Worm (Caenorhabditis elegans) whole organism, L4 larva: ENCODE results near the gene pcca-1.

Experiments used
- D1046.2 ChIP-seq: fragments of 200-800 bp; sonication (Bioruptor generic); IDR thresholded peaks from 2 replicates; pipeline ENCODE4 v1.3.6; 2022; ENCODE audit warnings: missing genetic modification characterization, missing compliant biosample characterization
- F37D6.2 ChIP-seq: sonication (generic microtip); optimal IDR thresholded peaks from 2 replicates; lab custom pipeline; 2016; ENCODE audit warnings: mild to moderate bottlenecking, missing genetic modification characterization, missing compliant biosample characterization
- F49E8.2 ChIP-seq: sonication (generic microtip); optimal IDR thresholded peaks from 2 replicates; lab custom pipeline; 2016; ENCODE audit warnings: missing compliant biosample characterization, mild to moderate bottlenecking, missing genetic modification characterization, borderline replicate concordance
- Y48G9A.11 ChIP-seq: fragments of 200-800 bp; sonication (Bioruptor generic); IDR thresholded peaks from 2 replicates; pipeline ENCODE4 v1.3.6; 2022; ENCODE audit warnings: missing genetic modification reagents, missing genetic modification characterization, missing compliant biosample characterization
- Y5F2A.4 ChIP-seq: fragments of 200-800 bp; sonication (Bioruptor generic); optimal IDR thresholded peaks from 2 replicates; lab custom pipeline; 2018; ENCODE audit warnings: mild to moderate bottlenecking, missing genetic modification characterization, missing compliant biosample characterization
- aly-2 ChIP-seq: sonication (generic microtip); optimal IDR thresholded peaks from 2 replicates; lab custom pipeline; 2018; ENCODE audit warnings: missing biosample characterization, missing genetic modification characterization
- ceh-20 ChIP-seq: fragments of 200-800 bp; sonication (Bioruptor generic); IDR thresholded peaks from 2 replicates; pipeline ENCODE4 v1.3.6; 2022; ENCODE audit warnings: missing genetic modification reagents, missing genetic modification characterization, missing compliant biosample characterization
- ceh-28 ChIP-seq: fragments of 150-350 bp; optimal IDR thresholded peaks from 2 replicates; lab custom pipeline; 2014; ENCODE audit warnings: missing biosample characterization, missing genetic modification reagents, missing genetic modification characterization
- ceh-44 ChIP-seq: fragments of 200-800 bp; sonication (Bioruptor generic); IDR thresholded peaks from 2 replicates; pipeline ENCODE4 v1.3.6; 2022; ENCODE audit warnings: missing genetic modification reagents, missing genetic modification characterization, missing compliant biosample characterization
- ctbp-1 ChIP-seq: fragments of 200-800 bp; sonication (Bioruptor generic); IDR thresholded peaks from 2 replicates; pipeline ENCODE4 v1.3.6; 2022; ENCODE audit warnings: missing genetic modification reagents, missing genetic modification characterization, missing compliant biosample characterization
- daf-16 ChIP-seq, 3 experiments: sonication (generic microtip); optimal IDR thresholded peaks; 2 replicates each; lab custom pipeline; 2016 to 2017; ENCODE audit warnings: missing genetic modification characterization in 3 of 3, missing genetic modification reagents in 3 of 3, mild to moderate bottlenecking in 2 of 3, missing compliant biosample characterization in 2 of 3, missing biosample characterization in 1 of 3, moderate library complexity in 1 of 3
- dmd-8 ChIP-seq: fragments of 200-800 bp; sonication (Bioruptor generic); IDR thresholded peaks from 2 replicates; pipeline ENCODE4 v1.3.6; 2022; ENCODE audit warnings: missing genetic modification characterization, missing compliant biosample characterization
- fkh-10 ChIP-seq: fragments of 150-350 bp; optimal IDR thresholded peaks from 2 replicates; lab custom pipeline; 2014; ENCODE audit warnings: missing biosample characterization, missing genetic modification reagents, missing genetic modification characterization
- hlh-11 ChIP-seq: fragments of 200-800 bp; sonication (Bioruptor generic); optimal IDR thresholded peaks from 2 replicates; lab custom pipeline; 2018; ENCODE audit warnings: mild to moderate bottlenecking, missing genetic modification characterization, missing compliant biosample characterization
- hlh-30 ChIP-seq: sonication (generic microtip); optimal IDR thresholded peaks from 2 replicates; lab custom pipeline; 2017; ENCODE audit warnings: antibody characterized with exemption, mild to moderate bottlenecking, missing genetic modification characterization, missing compliant biosample characterization; ENCODE audit not compliant: insufficient read depth
- hmg-1.1 ChIP-seq: fragments of 200-800 bp; sonication (Bioruptor generic); IDR thresholded peaks from 2 replicates; pipeline ENCODE4 v1.3.6; 2022; ENCODE audit warnings: missing genetic modification reagents, missing genetic modification characterization, missing compliant biosample characterization
- jun-1 ChIP-seq: fragments of 150-350 bp; optimal IDR thresholded peaks from 2 replicates; lab custom pipeline; 2014; ENCODE audit warnings: missing biosample characterization, missing genetic modification reagents, missing genetic modification characterization
- lim-7 ChIP-seq: fragments of 200-800 bp; sonication (Bioruptor generic); IDR thresholded peaks from 2 replicates; pipeline ENCODE4 v1.3.6; 2022; ENCODE audit warnings: missing genetic modification characterization, missing compliant biosample characterization
- lin-1 ChIP-seq: fragments of 200-800 bp; sonication (Bioruptor generic); IDR thresholded peaks from 2 replicates; pipeline ENCODE4 v1.3.6; 2022; ENCODE audit warnings: missing genetic modification reagents, missing genetic modification characterization, missing compliant biosample characterization
- lin-13 ChIP-seq: fragments of 150-350 bp; optimal IDR thresholded peaks from 2 replicates; lab custom pipeline; 2014; ENCODE audit warnings: missing biosample characterization, missing genetic modification reagents, missing genetic modification characterization
- lin-15B ChIP-seq: fragments of 150-350 bp; sonication (generic microtip); optimal IDR thresholded peaks from 3 replicates; lab custom pipeline; 2014; ENCODE audit warnings: missing biosample characterization, missing genetic modification characterization
- lin-29 ChIP-seq: fragments of 200-800 bp; sonication (Bioruptor generic); IDR thresholded peaks from 2 replicates; pipeline ENCODE4 v1.3.6; 2022; ENCODE audit warnings: missing genetic modification reagents, missing genetic modification characterization, missing compliant biosample characterization
- lin-39 ChIP-seq: fragments of 150-350 bp; optimal IDR thresholded peaks from 2 replicates; lab custom pipeline; 2014; ENCODE audit warnings: missing biosample characterization, missing genetic modification reagents, missing genetic modification characterization
- lsy-2 ChIP-seq, 2 experiments: fragments of 150-350 bp in 1 of 2; sonication (generic microtip) in 1 of 2; optimal IDR thresholded peaks; 2 replicates each; lab custom pipeline; 2014 to 2017; ENCODE audit warnings: missing biosample characterization in 2 of 2, missing genetic modification characterization in 2 of 2
- mdl-1 ChIP-seq, 2 experiments: fragments of 150-350 bp in 1 of 2; sonication (generic microtip) in 1 of 2; optimal IDR thresholded peaks; 2 replicates each; lab custom pipeline; 2014 to 2017; ENCODE audit warnings: missing biosample characterization in 2 of 2, missing genetic modification characterization in 2 of 2
- mep-1 ChIP-seq: fragments of 150-350 bp; sonication (generic microtip); optimal IDR thresholded peaks from 3 replicates; lab custom pipeline; 2014; ENCODE audit warnings: missing biosample characterization, missing genetic modification characterization
- mes-2 ChIP-seq: sonication (generic microtip); optimal IDR thresholded peaks from 2 replicates; lab custom pipeline; 2016; ENCODE audit warnings: missing genotype, mild to moderate bottlenecking, missing genetic modification characterization, missing compliant biosample characterization; ENCODE audit not compliant: poor library complexity, severe bottlenecking
- nhr-41 ChIP-seq: fragments of 200-800 bp; sonication (Bioruptor generic); IDR thresholded peaks from 2 replicates; pipeline ENCODE4 v1.3.6; 2022; ENCODE audit warnings: missing genetic modification reagents, missing genetic modification characterization, missing compliant biosample characterization
- nhr-6 ChIP-seq: fragments of 150-350 bp; optimal IDR thresholded peaks from 2 replicates; lab custom pipeline; 2014; ENCODE audit warnings: missing biosample characterization, missing genetic modification characterization
- pha-4 ChIP-seq, 2 experiments: fragments of 150-350 bp in 1 of 2; fragments of 200-800 bp in 1 of 2; sonication (Bioruptor generic) in 1 of 2; IDR thresholded peaks in 1 of 2; optimal IDR thresholded peaks in 1 of 2; 2 replicates each; pipeline versions ENCODE4 v1.3.6 to Lab custom; 2014 to 2022; ENCODE audit warnings: missing genetic modification characterization in 2 of 2, missing genetic modification reagents in 2 of 2, missing biosample characterization in 1 of 2, missing compliant biosample characterization in 1 of 2
- rbr-2 ChIP-seq: sonication (generic microtip); optimal IDR thresholded peaks from 2 replicates; lab custom pipeline; 2016; ENCODE audit warnings: missing genotype, missing genetic modification characterization, missing compliant biosample characterization
- sdz-12 ChIP-seq: fragments of 200-800 bp; sonication (Bioruptor generic); optimal IDR thresholded peaks from 2 replicates; lab custom pipeline; 2018; ENCODE audit warnings: mild to moderate bottlenecking, missing genetic modification characterization, missing compliant biosample characterization
- skn-1 ChIP-seq: fragments of 150-350 bp; optimal IDR thresholded peaks from 2 replicates; lab custom pipeline; 2014; ENCODE audit warnings: missing biosample characterization, missing genetic modification characterization
- snpc-4 ChIP-seq: fragments of 150-350 bp; optimal IDR thresholded peaks from 2 replicates; lab custom pipeline; 2014; ENCODE audit warnings: missing biosample characterization, missing genetic modification characterization
- spr-3 ChIP-seq: fragments of 200-800 bp; sonication (Bioruptor generic); optimal IDR thresholded peaks from 2 replicates; lab custom pipeline; 2018; ENCODE audit warnings: mild to moderate bottlenecking, missing genetic modification characterization, missing compliant biosample characterization
- unc-62 ChIP-seq, 3 experiments: fragments of 150-350 bp in 1 of 3; sonication (generic microtip); optimal IDR thresholded peaks in 2 of 3; peaks in 1 of 3; 1 replicate in 1 of 3; 2 replicates in 2 of 3; lab custom pipeline; 2014 to 2017; ENCODE audit warnings: missing biosample characterization in 3 of 3, missing genetic modification characterization in 3 of 3, missing genetic modification reagents in 3 of 3, missing genotype in 1 of 3
- zag-1 ChIP-seq: fragments of 150-350 bp; optimal IDR thresholded peaks from 2 replicates; lab custom pipeline; 2014; ENCODE audit warnings: missing biosample characterization, missing genetic modification characterization
- zip-11 ChIP-seq: fragments of 200-800 bp; sonication (Bioruptor generic); IDR thresholded peaks from 2 replicates; pipeline ENCODE4 v1.3.6; 2022; ENCODE audit warnings: missing genetic modification characterization, missing compliant biosample characterization
- zip-2 ChIP-seq: fragments of 150-350 bp; optimal IDR thresholded peaks from 2 replicates; lab custom pipeline; 2014; ENCODE audit warnings: missing biosample characterization, missing genetic modification characterization
- ztf-7 ChIP-seq: fragments of 150-350 bp; optimal IDR thresholded peaks from 2 replicates; lab custom pipeline; 2014; ENCODE audit warnings: missing biosample characterization, missing genetic modification characterization

Gene pcca-1

DNA sequence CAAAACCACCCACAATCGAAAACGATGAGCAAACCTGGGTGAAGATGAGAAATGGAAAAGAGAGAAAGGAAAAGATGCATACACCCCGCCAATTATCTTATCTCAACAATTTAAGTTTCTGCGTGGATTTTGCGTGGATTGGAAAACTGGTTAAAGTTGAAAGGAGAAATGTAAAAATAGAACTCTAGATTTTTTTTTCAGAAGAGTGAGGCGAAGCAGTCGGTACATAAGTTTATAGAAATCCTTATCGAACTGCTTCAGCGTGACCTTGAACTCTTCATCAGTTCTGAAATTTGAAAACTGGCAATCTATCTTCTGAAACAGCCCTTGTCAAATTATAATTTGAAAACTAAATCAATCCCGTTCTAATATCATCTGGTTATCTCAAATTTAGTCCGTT lies 28.3 kb upstream of the pcca-1 start, which contains the start of gene clik-2:
Gene clik-2, minus strand, starts transcription at position 101 of the 400 bp plus-strand sequence.
- TF ChIP-seq dmd-8 (GFP tag; lab: Robert Waterston, UW) (no peak), zip-2 (tag; lab: Kevin White, UChicago) (no peak), lin-29 (GFP tag; lab: Robert Waterston, UW) (no peak), nhr-6 (tag; lab: Kevin White, UChicago) (no peak), daf-16 (GFP tag; optimal IDR thresholded peaks at IDR 0.05; lab: Kevin White, UChicago) (no peak), daf-16 (tag; optimal IDR thresholded peaks at IDR 0.05; lab: Kevin White, UChicago) (no peak), jun-1 (tag; lab: Kevin White, UChicago) (no peak), rbr-2 (tag; lab: Kevin White, UChicago) (no peak), ztf-7 (tag; lab: Kevin White, UChicago) (no peak), pha-4 (GFP tag; IDR thresholded peaks at IDR 0.05; lab: Robert Waterston, UW) (no peak), pha-4 (tag; optimal IDR thresholded peaks at IDR 0.05; lab: Kevin White, UChicago) (no peak)

DNA sequence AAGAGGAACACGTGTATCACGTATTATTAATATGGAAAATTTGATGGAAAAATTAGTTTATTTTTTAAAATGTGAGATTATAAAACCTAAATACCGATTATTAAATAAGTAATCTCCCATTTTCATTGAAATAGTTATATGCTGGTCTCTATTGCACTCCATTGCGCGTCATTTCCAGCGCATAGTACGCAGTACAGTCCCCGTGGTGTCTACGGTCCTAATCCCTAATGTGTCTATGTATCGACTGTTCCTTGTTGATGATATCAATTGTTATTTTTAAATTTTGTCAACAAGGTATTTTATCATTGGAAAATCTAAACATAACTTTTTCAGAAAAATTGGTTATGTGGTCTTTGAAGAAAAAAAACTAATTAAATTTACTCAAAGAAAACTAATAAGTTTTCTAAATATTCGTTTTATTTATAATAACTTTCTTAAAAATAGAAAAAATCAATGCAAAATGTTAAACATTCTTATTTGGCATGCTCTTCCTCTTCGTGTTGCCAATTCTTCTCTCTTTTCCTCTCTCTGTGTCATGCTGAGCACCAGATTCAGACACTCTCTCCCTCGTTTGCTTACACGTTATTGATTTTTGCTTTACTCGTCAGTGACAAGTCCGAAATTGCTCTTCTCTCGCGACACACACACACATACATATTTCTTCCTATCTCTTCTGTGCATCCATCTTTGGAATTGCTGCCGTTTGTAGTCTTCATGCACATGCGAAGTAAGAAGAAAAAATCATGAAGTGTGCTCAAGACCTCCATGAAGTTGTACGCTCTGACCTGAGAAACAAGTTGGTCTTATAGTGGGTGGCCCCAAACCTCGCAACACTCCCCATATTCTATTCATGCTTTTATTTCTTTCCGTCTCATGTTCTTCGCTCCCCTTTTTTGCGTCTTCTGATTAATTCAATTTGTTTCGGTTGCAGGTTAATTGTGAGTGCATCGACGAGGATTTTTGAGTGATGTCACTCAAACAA lies 21.5 kb upstream of the pcca-1 start, which contains the start of gene unc-18:
Gene unc-18, plus strand, starts transcription at position 932 of the 982 bp plus-strand sequence.
- TF ChIP-seq ceh-28 (tag; lab: Kevin White, UChicago) (peak; percentile 76), ctbp-1 (GFP tag; lab: Robert Waterston, UW) (0 out of 2 replicates have a peak, but pooled peaks have one; percentile 42), nhr-41 (no peak), mep-1 (tag; lab: Kevin White, UChicago) (peak; percentile 58), hlh-11 (tag; lab: Kevin White, UChicago) (peak; percentile 3), hlh-30 (tag; lab: Kevin White, UChicago) (peak; percentile 65), unc-62 (GFP tag; optimal IDR thresholded peaks at IDR 0.05 in 1 of 2; lab: Kevin White, UChicago) (peak in 1 of 2 experiments; percentile 99), unc-62 (tag; optimal IDR thresholded peaks at IDR 0.05; lab: Kevin White, UChicago) (no peak), lsy-2 (tag; optimal IDR thresholded peaks at IDR 0.05; lab: Kevin White, UChicago) (peak in 1 of 2 experiments; percentile 34), F37D6.2 (tag; lab: Kevin White, UChicago) (peak; percentile 54), zip-11 (no peak), daf-16 (GFP tag; optimal IDR thresholded peaks at IDR 0.05; lab: Kevin White, UChicago) (no peak), daf-16 (tag; optimal IDR thresholded peaks at IDR 0.05; lab: Kevin White, UChicago) (peak; percentile 82), lin-39 (peak; percentile 50), mdl-1 (tag; optimal IDR thresholded peaks at IDR 0.05; lab: Kevin White, UChicago) (peak in 1 of 2 experiments; percentile 12), F49E8.2 (tag; lab: Kevin White, UChicago) (no peak), fkh-10 (peak; percentile 91), mes-2 (peak; percentile 57), hmg-1.1 (GFP tag; lab: Robert Waterston, UW) (peak; percentile 23; the same call in 1 of the 2 replicates), aly-2 (tag; lab: Kevin White, UChicago) (no peak)

DNA sequence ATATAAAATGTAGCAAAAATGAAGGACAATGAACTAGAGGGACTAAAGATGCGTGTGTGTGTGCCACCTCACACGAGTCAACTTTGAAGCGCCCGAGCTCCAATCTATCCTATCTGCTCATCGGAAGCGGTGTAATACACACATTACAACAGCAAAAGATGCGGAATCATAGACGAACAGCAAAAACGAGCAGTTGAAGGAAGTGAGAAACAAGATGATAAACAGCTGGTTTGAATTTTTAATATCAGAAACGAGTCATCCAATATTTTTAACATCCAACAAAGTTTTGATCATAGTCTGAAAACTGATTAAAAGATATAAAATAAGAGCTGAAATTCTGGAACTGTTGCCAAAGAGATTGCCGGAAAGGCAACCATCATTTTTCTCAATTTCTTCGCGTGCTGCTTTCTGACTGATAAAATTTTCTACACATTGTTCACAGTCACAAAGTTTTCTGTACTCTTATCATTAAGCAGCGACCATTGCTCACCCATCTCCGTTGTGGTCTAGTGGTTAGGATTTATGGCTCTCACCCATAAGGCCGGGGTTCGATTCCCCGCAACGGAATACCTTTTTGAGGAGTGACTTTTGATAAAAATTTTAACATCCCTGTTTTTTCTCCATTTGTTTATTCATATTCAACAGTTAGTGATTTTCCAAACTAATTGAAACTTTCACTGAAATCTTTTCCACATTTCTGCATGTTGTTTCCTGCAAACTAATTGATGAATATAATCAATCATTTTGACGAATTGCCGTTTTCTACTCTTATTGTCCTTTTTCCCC lies 20.0 kb upstream of the pcca-1 start, which contains the start of gene stn-2:
Gene stn-2, minus strand, starts transcription at position 75 of the 786 bp plus-strand sequence.
- no peak for TF ChIP-seq spr-3
- no peak for TF ChIP-seq zip-11
- no peak for TF ChIP-seq lin-29 (GFP tag; lab: Robert Waterston, UW)
- no peak for TF ChIP-seq ceh-44 (GFP tag; lab: Robert Waterston, UW)
- no peak for TF ChIP-seq ceh-20
- no peak for TF ChIP-seq Y5F2A.4 (GFP tag; lab: Kevin White, UChicago)
- no peak for TF ChIP-seq lin-39
- no peak for TF ChIP-seq lin-13 (GFP tag; lab: Kevin White, UChicago)
- no peak for TF ChIP-seq ceh-28 (tag; lab: Kevin White, UChicago)
- TF ChIP-seq skn-1 (tag; lab: Kevin White, UChicago), result no peak
- no peak for TF ChIP-seq zag-1
- no peak for TF ChIP-seq lin-1 (GFP tag; lab: Robert Waterston, UW)
- TF ChIP-seq sdz-12 (GFP tag; lab: Kevin White, UChicago), result no peak
- peak in 1 of 2 experiments; percentile 72 for TF ChIP-seq unc-62 (GFP tag; optimal IDR thresholded peaks at IDR 0.05 in 1 of 2; lab: Kevin White, UChicago)
- TF ChIP-seq unc-62 (tag; optimal IDR thresholded peaks at IDR 0.05; lab: Kevin White, UChicago), result no peak
- peak; percentile 62 for TF ChIP-seq lim-7 (GFP tag; lab: Robert Waterston, UW)
- TF ChIP-seq D1046.2, result no peak
- no peak for TF ChIP-seq nhr-6 (tag; lab: Kevin White, UChicago)
- TF ChIP-seq lin-15B (tag; lab: Kevin White, UChicago), result no peak
- no peak for TF ChIP-seq Y48G9A.11 (GFP tag; lab: Robert Waterston, UW)
- no peak for TF ChIP-seq snpc-4 (tag; lab: Kevin White, UChicago)
